Worm (Caenorhabditis elegans) whole organism, L4 larva: ENCODE measurements around the gene Y82E9BL.19.

Experiments
- F10B5.3 ChIP-seq: sonication (generic microtip); optimal IDR thresholded peaks from 2 replicates; lab custom pipeline; 2016; ENCODE audit warnings: mild to moderate bottlenecking, missing genetic modification characterization, missing compliant biosample characterization
- F26F4.8 ChIP-seq: fragments of 200-800 bp; sonication (Bioruptor generic); conservative IDR thresholded peaks from 2 replicates; pipeline ENCODE4 v1.3.6; 2022; ENCODE audit warnings: missing genetic modification characterization, missing compliant biosample characterization
- Y5F2A.4 ChIP-seq: fragments of 200-800 bp; sonication (Bioruptor generic); optimal IDR thresholded peaks from 2 replicates; lab custom pipeline; 2018; ENCODE audit warnings: mild to moderate bottlenecking, missing genetic modification characterization, missing compliant biosample characterization
- aha-1 ChIP-seq: fragments of 150-350 bp; peaks from one replicate; lab custom pipeline; 2014; ENCODE audit warnings: missing biosample characterization, missing genetic modification characterization
- aly-2 ChIP-seq: sonication (generic microtip); optimal IDR thresholded peaks from 2 replicates; lab custom pipeline; 2018; ENCODE audit warnings: missing biosample characterization, missing genetic modification characterization
- ama-1 ChIP-seq: fragments of 150-350 bp; optimal IDR thresholded peaks from 2 replicates; lab custom pipeline; 2014; ENCODE audit warnings: inconsistent platforms, mixed read lengths
- ceh-28 ChIP-seq: fragments of 150-350 bp; optimal IDR thresholded peaks from 2 replicates; lab custom pipeline; 2014; ENCODE audit warnings: missing biosample characterization, missing genetic modification reagents, missing genetic modification characterization
- ceh-32 ChIP-seq: sonication (generic microtip); optimal IDR thresholded peaks from 2 replicates; lab custom pipeline; 2016; ENCODE audit warnings: mild to moderate bottlenecking, missing genetic modification characterization, missing compliant biosample characterization; ENCODE audit not compliant: poor library complexity
- ceh-44 ChIP-seq: fragments of 200-800 bp; sonication (Bioruptor generic); IDR thresholded peaks from 2 replicates; pipeline ENCODE4 v1.3.6; 2022; ENCODE audit warnings: missing genetic modification reagents, missing genetic modification characterization, missing compliant biosample characterization
- ces-1 ChIP-seq: fragments of 150-350 bp; sonication (generic microtip); optimal IDR thresholded peaks from 4 replicates; lab custom pipeline; 2014; ENCODE audit warnings: missing biosample characterization, missing genetic modification reagents, missing genetic modification characterization
- cey-2 ChIP-seq: sonication (generic microtip); optimal IDR thresholded peaks from 3 replicates; lab custom pipeline; 2017; ENCODE audit warnings: missing genetic modification characterization, mild to moderate bottlenecking, missing compliant biosample characterization, antibody characterized with exemption, borderline replicate concordance; ENCODE audit not compliant: insufficient read depth
- daf-16 ChIP-seq, 3 experiments: sonication (generic microtip); optimal IDR thresholded peaks; 2 replicates each; lab custom pipeline; 2016 to 2017; ENCODE audit warnings: missing genetic modification characterization in 3 of 3, missing genetic modification reagents in 3 of 3, mild to moderate bottlenecking in 2 of 3, missing compliant biosample characterization in 2 of 3, missing biosample characterization in 1 of 3, moderate library complexity in 1 of 3
- dmd-6 ChIP-seq: fragments of 200-800 bp; sonication (Bioruptor generic); IDR thresholded peaks from 2 replicates; pipeline ENCODE4 v1.3.6; 2022; ENCODE audit warnings: missing genetic modification reagents, missing genetic modification characterization, missing compliant biosample characterization
- dpl-1 ChIP-seq: fragments of 150-350 bp; optimal IDR thresholded peaks from 2 replicates; lab custom pipeline; 2014; ENCODE audit warnings: missing biosample characterization, missing genetic modification reagents, missing genetic modification characterization
- dve-1 ChIP-seq: sonication (generic microtip); optimal IDR thresholded peaks from 2 replicates; lab custom pipeline; 2017; ENCODE audit warnings: antibody characterized with exemption, mild to moderate bottlenecking, missing genetic modification characterization, missing compliant biosample characterization; ENCODE audit not compliant: insufficient read depth
- hlh-11 ChIP-seq: fragments of 200-800 bp; sonication (Bioruptor generic); optimal IDR thresholded peaks from 2 replicates; lab custom pipeline; 2018; ENCODE audit warnings: mild to moderate bottlenecking, missing genetic modification characterization, missing compliant biosample characterization
- jun-1 ChIP-seq: fragments of 150-350 bp; optimal IDR thresholded peaks from 2 replicates; lab custom pipeline; 2014; ENCODE audit warnings: missing biosample characterization, missing genetic modification reagents, missing genetic modification characterization
- lin-1 ChIP-seq: fragments of 200-800 bp; sonication (Bioruptor generic); IDR thresholded peaks from 2 replicates; pipeline ENCODE4 v1.3.6; 2022; ENCODE audit warnings: missing genetic modification reagents, missing genetic modification characterization, missing compliant biosample characterization
- lin-13 ChIP-seq: fragments of 150-350 bp; optimal IDR thresholded peaks from 2 replicates; lab custom pipeline; 2014; ENCODE audit warnings: missing biosample characterization, missing genetic modification reagents, missing genetic modification characterization
- lin-38 ChIP-seq: fragments of 200-800 bp; sonication (Bioruptor generic); IDR thresholded peaks from 2 replicates; pipeline ENCODE4 v1.3.6; 2022; ENCODE audit warnings: missing genetic modification reagents, missing genetic modification characterization, missing compliant biosample characterization
- lsy-2 ChIP-seq, 2 experiments: fragments of 150-350 bp in 1 of 2; sonication (generic microtip) in 1 of 2; optimal IDR thresholded peaks; 2 replicates each; lab custom pipeline; 2014 to 2017; ENCODE audit warnings: missing biosample characterization in 2 of 2, missing genetic modification characterization in 2 of 2
- madf-9 ChIP-seq: fragments of 200-800 bp; sonication (Bioruptor generic); conservative IDR thresholded peaks from 2 replicates; pipeline ENCODE4 v1.3.6; 2022; ENCODE audit warnings: missing genetic modification reagents, missing genetic modification characterization, missing compliant biosample characterization
- mdl-1 ChIP-seq, 2 experiments: fragments of 150-350 bp in 1 of 2; sonication (generic microtip) in 1 of 2; optimal IDR thresholded peaks; 2 replicates each; lab custom pipeline; 2014 to 2017; ENCODE audit warnings: missing biosample characterization in 2 of 2, missing genetic modification characterization in 2 of 2
- mdt-29 ChIP-seq: fragments of 200-800 bp; sonication (Bioruptor generic); IDR thresholded peaks from 2 replicates; pipeline ENCODE4 v1.3.6; 2022; ENCODE audit warnings: missing genetic modification reagents, missing genetic modification characterization, missing compliant biosample characterization
- nhr-10 ChIP-seq: fragments of 150-350 bp; optimal IDR thresholded peaks from 2 replicates; lab custom pipeline; 2014; ENCODE audit warnings: missing biosample characterization, missing genetic modification characterization
- nhr-28 ChIP-seq: fragments of 150-350 bp; optimal IDR thresholded peaks from 2 replicates; lab custom pipeline; 2014; ENCODE audit warnings: missing biosample characterization, missing genetic modification characterization
- nhr-41 ChIP-seq: fragments of 200-800 bp; sonication (Bioruptor generic); IDR thresholded peaks from 2 replicates; pipeline ENCODE4 v1.3.6; 2022; ENCODE audit warnings: missing genetic modification reagents, missing genetic modification characterization, missing compliant biosample characterization
- nhr-48 ChIP-seq: sonication (generic microtip); optimal IDR thresholded peaks from 2 replicates; lab custom pipeline; 2016; ENCODE audit warnings: mild to moderate bottlenecking, missing genetic modification characterization, missing compliant biosample characterization
- nhr-6 ChIP-seq: fragments of 150-350 bp; optimal IDR thresholded peaks from 2 replicates; lab custom pipeline; 2014; ENCODE audit warnings: missing biosample characterization, missing genetic modification characterization
- nhr-77 ChIP-seq: fragments of 150-350 bp; optimal IDR thresholded peaks from 2 replicates; lab custom pipeline; 2014; ENCODE audit warnings: missing biosample characterization, missing genetic modification characterization
- pha-4 ChIP-seq, 2 experiments: fragments of 150-350 bp in 1 of 2; fragments of 200-800 bp in 1 of 2; sonication (Bioruptor generic) in 1 of 2; IDR thresholded peaks in 1 of 2; optimal IDR thresholded peaks in 1 of 2; 2 replicates each; pipeline versions ENCODE4 v1.3.6 to Lab custom; 2014 to 2022; ENCODE audit warnings: missing genetic modification characterization in 2 of 2, missing genetic modification reagents in 2 of 2, missing biosample characterization in 1 of 2, missing compliant biosample characterization in 1 of 2
- php-3 ChIP-seq: fragments of 200-800 bp; sonication (Bioruptor generic); IDR thresholded peaks from 2 replicates; pipeline ENCODE4 v1.3.6; 2022; ENCODE audit warnings: missing genetic modification reagents, missing genetic modification characterization, missing compliant biosample characterization
- pqm-1 ChIP-seq: sonication (generic microtip); optimal IDR thresholded peaks from 2 replicates; lab custom pipeline; 2017; ENCODE audit warnings: missing biosample characterization, missing genetic modification characterization
- saeg-2 ChIP-seq: fragments of 200-800 bp; sonication (Bioruptor generic); IDR thresholded peaks from 2 replicates; pipeline ENCODE4 v1.3.6; 2022; ENCODE audit warnings: missing genetic modification reagents, missing genetic modification characterization, missing compliant biosample characterization
- tag-97 ChIP-seq: fragments of 200-800 bp; sonication (Bioruptor generic); IDR thresholded peaks from 2 replicates; pipeline ENCODE4 v1.3.6; 2022; ENCODE audit warnings: missing genetic modification characterization, missing compliant biosample characterization
- unc-62 ChIP-seq, 3 experiments: fragments of 150-350 bp in 1 of 3; sonication (generic microtip); optimal IDR thresholded peaks in 2 of 3; peaks in 1 of 3; 1 replicate in 1 of 3; 2 replicates in 2 of 3; lab custom pipeline; 2014 to 2017; ENCODE audit warnings: missing biosample characterization in 3 of 3, missing genetic modification characterization in 3 of 3, missing genetic modification reagents in 3 of 3, missing genotype in 1 of 3
- ztf-7 ChIP-seq: fragments of 150-350 bp; optimal IDR thresholded peaks from 2 replicates; lab custom pipeline; 2014; ENCODE audit warnings: missing biosample characterization, missing genetic modification characterization

The Y82E9BL.19 gene

ce11 chrIII:1323555-1323954, 8.3 kb upstream of the Y82E9BL.19 start:
- TF ChIP-seq lsy-2 (tag; optimal IDR thresholded peaks at IDR 0.05; lab: Kevin White, UChicago): peak in 1 of 2 experiments; percentile 36
- no peak for TF ChIP-seq ceh-28 (tag; lab: Kevin White, UChicago)
- TF ChIP-seq saeg-2 (GFP tag; lab: Robert Waterston, UW): no peak
- TF ChIP-seq mdl-1 (tag; optimal IDR thresholded peaks at IDR 0.05; lab: Kevin White, UChicago): peak in 1 of 2 experiments; percentile 22
- TF ChIP-seq nhr-77: peak; percentile 63
- no peak for TF ChIP-seq dpl-1
- TF ChIP-seq ces-1 (GFP tag; lab: Kevin White, UChicago): no peak
- TF ChIP-seq ztf-7 (tag; lab: Kevin White, UChicago): no peak
- TF ChIP-seq hlh-11 (tag; lab: Kevin White, UChicago): peak; percentile 40
- peak; percentile 96 for TF ChIP-seq pqm-1 (tag; lab: Kevin White, UChicago)
- no peak for TF ChIP-seq F10B5.3 (tag; lab: Kevin White, UChicago)
- TF ChIP-seq dmd-6 (GFP tag; lab: Robert Waterston, UW): peak; percentile 83
- TF ChIP-seq dve-1 (tag; lab: Kevin White, UChicago): peak; percentile 19
- peak; percentile 89 for TF ChIP-seq nhr-28 (tag; lab: Kevin White, UChicago)
- TF ChIP-seq nhr-6 (tag; lab: Kevin White, UChicago): peak; percentile 84
- no peak for TF ChIP-seq daf-16 (GFP tag; optimal IDR thresholded peaks at IDR 0.05; lab: Kevin White, UChicago)
- peak; percentile 56 for TF ChIP-seq daf-16 (tag; optimal IDR thresholded peaks at IDR 0.05; lab: Kevin White, UChicago)
- no peak for TF ChIP-seq Y5F2A.4 (GFP tag; lab: Kevin White, UChicago)
- peak; percentile 41; the same call in 1 of the 2 replicates for TF ChIP-seq nhr-41 (GFP tag; lab: Robert Waterston, UW)

- no peak for TF ChIP-seq ceh-32 (tag; lab: Kevin White, UChicago)
- no peak for TF ChIP-seq unc-62 (GFP tag; optimal IDR thresholded peaks at IDR 0.05 in 1 of 2; lab: Kevin White, UChicago)
- TF ChIP-seq unc-62 (tag; optimal IDR thresholded peaks at IDR 0.05; lab: Kevin White, UChicago): no peak
- TF ChIP-seq cey-2 (tag; lab: Kevin White, UChicago): no peak
- TF ChIP-seq jun-1: no peak
- TF ChIP-seq php-3 (GFP tag; lab: Robert Waterston, UW): no peak
- TF ChIP-seq hlh-11 (tag; lab: Kevin White, UChicago): no peak
- TF ChIP-seq mdt-29 (GFP tag; lab: Robert Waterston, UW): no peak
- no peak for TF ChIP-seq ces-1 (GFP tag; lab: Kevin White, UChicago)
- no peak for TF ChIP-seq mdl-1 (tag; optimal IDR thresholded peaks at IDR 0.05; lab: Kevin White, UChicago)
- TF ChIP-seq nhr-48 (tag; lab: Kevin White, UChicago): no peak
- no peak for TF ChIP-seq lin-13
- no peak for TF ChIP-seq ama-1 (lab: Kevin White, UChicago)
- TF ChIP-seq nhr-10 (tag; lab: Kevin White, UChicago): no peak
- TF ChIP-seq lin-1: no peak
- TF ChIP-seq F10B5.3 (tag; lab: Kevin White, UChicago): no peak
- TF ChIP-seq tag-97: no peak
- no peak for TF ChIP-seq F26F4.8 (GFP tag; lab: Robert Waterston, UW)
- TF ChIP-seq dpl-1: no peak
Measured at ce11 chrIII:1324513-1324912, 7.3 kb upstream of the Y82E9BL.19 start, which contains the start of gene fbxa-14. fbxa-14 (minus strand) TSS chrIII:1324613.

- no peak for TF ChIP-seq pha-4 (GFP tag; IDR thresholded peaks at IDR 0.05; lab: Robert Waterston, UW)
- no peak for TF ChIP-seq pha-4 (tag; optimal IDR thresholded peaks at IDR 0.05; lab: Kevin White, UChicago)
- TF ChIP-seq mdt-29 (GFP tag; lab: Robert Waterston, UW): no peak
- TF ChIP-seq aha-1: peak; percentile 23
- TF ChIP-seq, all 104 proteins: peak for 1
Measured at ce11 chrIII:1326490-1326889, 5.3 kb upstream of the Y82E9BL.19 start, which contains the start of gene Y82E9BL.18. Y82E9BL.18 (plus strand) TSS chrIII:1326790.

ce11 chrIII:1340240-1340639, 8.4 kb downstream of the Y82E9BL.19 start, which contains the start of gene fbxa-5:
fbxa-5 (minus strand) TSS chrIII:1340340.
- TF ChIP-seq lin-38 (GFP tag; lab: Robert Waterston, UW) (no peak), dve-1 (tag; lab: Kevin White, UChicago) (no peak), ceh-44 (GFP tag; lab: Robert Waterston, UW) (no peak), madf-9 (no peak), aly-2 (tag; lab: Kevin White, UChicago) (no peak)
